Fruit fly (Drosophila melanogaster): Measurements from ENCODE around the gene CycK.

CycK gene

DNA sequence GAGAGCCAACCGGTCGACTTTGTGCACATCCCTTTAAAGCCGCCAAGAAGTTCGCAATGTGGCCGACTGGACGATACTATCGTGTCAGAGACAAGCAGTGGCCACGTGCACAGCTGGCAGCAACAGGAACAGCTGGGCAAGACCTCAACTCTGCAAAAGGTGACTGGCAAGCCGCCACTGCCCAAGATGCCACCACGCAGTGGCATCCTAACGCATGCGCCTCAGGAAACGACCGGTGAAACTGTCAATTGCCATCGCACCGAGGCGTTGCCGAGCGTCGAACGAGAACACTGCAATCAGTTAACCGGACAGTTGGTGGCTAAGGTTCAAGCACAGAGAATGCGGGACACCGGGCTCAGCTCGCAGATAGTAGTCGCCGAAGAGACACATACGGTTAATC, 16.3 kb upstream of the CycK start (continued):
- no peak for TF ChIP-seq gcm (GFP tag; optimal IDR thresholded peaks at IDR 0.05)
- TF ChIP-seq repo (GFP tag; optimal IDR thresholded peaks at IDR 0.05): no peak
- no peak for TF ChIP-seq tup (GFP tag; optimal IDR thresholded peaks at IDR 0.05)
- TF ChIP-seq BEAF-32 (GFP tag; optimal IDR thresholded peaks at IDR 0.05): peak; percentile 62
- TF ChIP-seq hkb (optimal IDR thresholded peaks at IDR 0.05): no peak
- no peak for TF ChIP-seq hkb (GFP tag; IDR thresholded peaks at IDR 0.05)
- TF ChIP-seq bbx (GFP tag; IDR thresholded peaks at IDR 0.05; ENCODE audit: partially characterized antibody): peak; percentile 26; the same call in 1 of the 2 replicates
- 0 out of 3 replicates have a peak, but pooled peaks have one; percentile 18 for TF ChIP-seq CG34422 (GFP tag; IDR thresholded peaks at IDR 0.05)
- no peak for TF ChIP-seq disco-r (GFP tag; optimal IDR thresholded peaks at IDR 0.05)
- TF ChIP-seq Doc3 (GFP tag; IDR thresholded peaks at IDR 0.05; ENCODE audit: partially characterized antibody): peak; percentile 48; the same call in 2 of the 3 replicates
- TF ChIP-seq oc (tag; optimal IDR thresholded peaks at IDR 0.05): no peak
- no peak for TF ChIP-seq Hr78 (GFP tag; optimal IDR thresholded peaks at IDR 0.05)
- 0 out of 2 replicates have a peak, but pooled peaks have one; percentile 28 for TF ChIP-seq ara (GFP tag; IDR thresholded peaks at IDR 0.05)
- TF ChIP-seq CG9215 (GFP tag; IDR thresholded peaks at IDR 0.05): no peak
- TF ChIP-seq E2f2 (GFP tag; IDR thresholded peaks at IDR 0.05): no peak
- TF ChIP-seq Sox102F (GFP tag; optimal IDR thresholded peaks at IDR 0.05): no peak
- TF ChIP-seq zen (tag; optimal IDR thresholded peaks at IDR 0.05): no peak
- peak; percentile 46 for TF ChIP-seq pzg (GFP tag; optimal IDR thresholded peaks at IDR 0.05)
- TF ChIP-seq zen2 (GFP tag; IDR thresholded peaks at IDR 0.05; ENCODE audit: partially characterized antibody): peak; percentile 21; the same call in 1 of the 3 replicates
- peak; percentile 16 for TF ChIP-seq Hmr (GFP tag; optimal IDR thresholded peaks at IDR 0.05)
- peak; percentile 57 for TF ChIP-seq Scr (GFP tag; IDR thresholded peaks at IDR 0.05; ENCODE audit: partially characterized antibody)
- no peak for TF ChIP-seq tin (GFP tag; optimal IDR thresholded peaks at IDR 0.05)
- peak; percentile 49; the same call in 2 of the 3 replicates for TF ChIP-seq HLH4C (GFP tag; IDR thresholded peaks at IDR 0.05; ENCODE audit: partially characterized antibody)
- TF ChIP-seq scrt (GFP tag; optimal IDR thresholded peaks at IDR 0.05): peak; percentile 42
- TF ChIP-seq Antp (GFP tag; optimal IDR thresholded peaks at IDR 0.05): no peak
- peak; percentile 42; the same call in 1 of the 2 replicates for TF ChIP-seq inv (GFP tag; IDR thresholded peaks at IDR 0.05; ENCODE audit: partially characterized antibody)
- no peak for TF ChIP-seq phol (tag; optimal IDR thresholded peaks at IDR 0.05)
- TF ChIP-seq hbn (GFP tag; IDR thresholded peaks at IDR 0.05; ENCODE audit: partially characterized antibody): 0 out of 2 replicates have a peak, but pooled peaks have one; percentile 27
- peak; percentile 67 for TF ChIP-seq unc-4 (GFP tag; IDR thresholded peaks at IDR 0.05; ENCODE audit: partially characterized antibody)
- no peak for TF ChIP-seq Hmx (GFP tag; optimal IDR thresholded peaks at IDR 0.05)
- no peak for TF ChIP-seq Hr39 (optimal IDR thresholded peaks at IDR 0.05)
- no peak for TF ChIP-seq HLHmδ (GFP tag; optimal IDR thresholded peaks at IDR 0.05)
- TF ChIP-seq Sin3A (optimal IDR thresholded peaks at IDR 0.05): no peak
- TF ChIP-seq CG4820 (GFP tag; optimal IDR thresholded peaks at IDR 0.05): no peak
- TF ChIP-seq Nf-YC (tag; optimal IDR thresholded peaks at IDR 0.05): no peak
- TF ChIP-seq Hsf (GFP tag; optimal IDR thresholded peaks at IDR 0.05): no peak
- no peak for TF ChIP-seq CG10959 (GFP tag; IDR thresholded peaks at IDR 0.05)
- TF ChIP-seq Deaf1 (tag; optimal IDR thresholded peaks at IDR 0.05): peak; percentile 92
- peak; percentile 70 for TF ChIP-seq nerfin-1 (tag; optimal IDR thresholded peaks at IDR 0.05)
- TF ChIP-seq en (GFP tag; optimal IDR thresholded peaks at IDR 0.05): no peak
- no peak for TF ChIP-seq vfl (GFP tag; optimal IDR thresholded peaks at IDR 0.05)
- no peak for TF ChIP-seq nau (GFP tag; optimal IDR thresholded peaks at IDR 0.05)
- TF ChIP-seq ken (GFP tag; IDR thresholded peaks at IDR 0.05): no peak
- TF ChIP-seq sqz (GFP tag; optimal IDR thresholded peaks at IDR 0.05): no peak
- TF ChIP-seq CG8388 (GFP tag; optimal IDR thresholded peaks at IDR 0.05): no peak
- TF ChIP-seq CG11695 (GFP tag; IDR thresholded peaks at IDR 0.05): no peak
- TF ChIP-seq toy (GFP tag; IDR thresholded peaks at IDR 0.05): no peak
- no peak for TF ChIP-seq ranshi (GFP tag; IDR thresholded peaks at IDR 0.05)
- TF ChIP-seq CG34224 (GFP tag; IDR thresholded peaks at IDR 0.05; ENCODE audit: partially characterized antibody): no peak
- no peak for TF ChIP-seq CG9817 (tag; optimal IDR thresholded peaks at IDR 0.05)
